Worm (Caenorhabditis elegans) whole organism, L2 larva: ENCODE data around the gene F57C2.5.

ENCODE experiments used
- ZK546.5 ChIP-seq: sonication (generic microtip); optimal IDR thresholded peaks from 2 replicates; lab custom pipeline; 2017; ENCODE audit warnings: missing biosample characterization, missing genetic modification characterization
- dmd-4 ChIP-seq: sonication (generic microtip); optimal IDR thresholded peaks from 2 replicates; lab custom pipeline; 2017; ENCODE audit warnings: missing biosample characterization, missing genetic modification characterization
- egl-27 ChIP-seq: sonication (generic microtip); optimal IDR thresholded peaks from 3 replicates; lab custom pipeline; 2017; ENCODE audit warnings: missing biosample characterization, missing genetic modification reagents, missing genetic modification characterization
- elt-3 ChIP-seq: sonication (generic microtip); optimal IDR thresholded peaks from 2 replicates; lab custom pipeline; 2017; ENCODE audit warnings: missing biosample characterization, missing genetic modification characterization
- fos-1 ChIP-seq: fragments of 150-350 bp; optimal IDR thresholded peaks from 2 replicates; lab custom pipeline; 2014; ENCODE audit warnings: missing biosample characterization, missing genetic modification characterization
- lin-39 ChIP-seq: fragments of 150-350 bp; optimal IDR thresholded peaks from 2 replicates; lab custom pipeline; 2014; ENCODE audit warnings: missing biosample characterization, missing genetic modification reagents, missing genetic modification characterization
- lsy-2 ChIP-seq, 2 experiments: fragments of 150-350 bp in 1 of 2; sonication (generic microtip) in 1 of 2; optimal IDR thresholded peaks; 2 replicates each; lab custom pipeline; 2014 to 2017; ENCODE audit warnings: missing biosample characterization in 2 of 2, missing genetic modification characterization in 2 of 2
- mdl-1 ChIP-seq, 2 experiments: fragments of 150-350 bp in 1 of 2; sonication (generic microtip) in 1 of 2; optimal IDR thresholded peaks; 2 replicates each; lab custom pipeline; 2017; ENCODE audit warnings: missing biosample characterization in 2 of 2, missing genetic modification characterization in 2 of 2
- nhr-23 ChIP-seq: fragments of 150-350 bp; optimal IDR thresholded peaks from 2 replicates; lab custom pipeline; 2014; ENCODE audit warnings: missing biosample characterization, missing genetic modification reagents, missing genetic modification characterization
- nhr-6 ChIP-seq: fragments of 150-350 bp; optimal IDR thresholded peaks from 2 replicates; lab custom pipeline; 2014; ENCODE audit warnings: missing biosample characterization, missing genetic modification characterization
- nhr-77 ChIP-seq: fragments of 150-350 bp; optimal IDR thresholded peaks from 2 replicates; lab custom pipeline; 2014; ENCODE audit warnings: missing biosample characterization, missing genetic modification characterization
- unc-62 ChIP-seq: fragments of 150-350 bp; optimal IDR thresholded peaks from 2 replicates; lab custom pipeline; 2014; ENCODE audit warnings: missing biosample characterization, missing genetic modification reagents, missing genetic modification characterization
- ztf-11 ChIP-seq: sonication (generic microtip); optimal IDR thresholded peaks from 2 replicates; lab custom pipeline; 2017; ENCODE audit warnings: missing biosample characterization, missing genetic modification characterization
- ztf-4 ChIP-seq: fragments of 150-350 bp; optimal IDR thresholded peaks from 2 replicates; lab custom pipeline; 2014; ENCODE audit warnings: missing biosample characterization, missing genetic modification characterization

- TF ChIP-seq lsy-2 (tag; optimal IDR thresholded peaks at IDR 0.05; lab: Kevin White, UChicago): no peak
- TF ChIP-seq nhr-6: no peak
- TF ChIP-seq unc-62 (GFP tag; lab: Kevin White, UChicago): no peak
- TF ChIP-seq mdl-1 (tag; optimal IDR thresholded peaks at IDR 0.05; lab: Kevin White, UChicago): no peak
- no peak for TF ChIP-seq ztf-11 (tag; lab: Kevin White, UChicago)
- no peak for TF ChIP-seq ZK546.5 (tag; lab: Kevin White, UChicago)
- TF ChIP-seq elt-3 (tag; lab: Kevin White, UChicago): no peak
- no peak for TF ChIP-seq dmd-4 (tag; lab: Kevin White, UChicago)
- no peak for TF ChIP-seq lin-39 (tag; lab: Kevin White, UChicago)
- TF ChIP-seq fos-1: no peak
- no peak for TF ChIP-seq nhr-77 (tag; lab: Kevin White, UChicago)
- TF ChIP-seq ztf-4 (tag; lab: Kevin White, UChicago): no peak
- TF ChIP-seq nhr-23: no peak
- TF ChIP-seq egl-27 (tag; lab: Kevin White, UChicago): no peak
Measured at ce11 chrII:14534000-14534399, 6.0 kb upstream of the F57C2.5 start, which contains the start of gene C04H5.1.
